Worm (Caenorhabditis elegans) whole organism, young adult: ENCODE results near the gene klo-2.

Experiments used
- ama-1 ChIP-seq, 3 experiments: fragments of 150-350 bp in 1 of 3; sonication (generic microtip) in 2 of 3; optimal IDR thresholded peaks; 2 replicates each; lab custom pipeline; 2014 to 2018; ENCODE audit warnings: missing biosample characterization in 2 of 3, missing genetic modification characterization in 2 of 3, missing genetic modification reagents in 2 of 3
- die-1 ChIP-seq: sonication (generic microtip); optimal IDR thresholded peaks from 2 replicates; lab custom pipeline; 2016; ENCODE audit warnings: missing genotype, mild to moderate bottlenecking, missing genetic modification characterization, missing compliant biosample characterization
- dox-1 ChIP-seq: fragments of 200-800 bp; sonication (Bioruptor generic); IDR thresholded peaks from 2 replicates; pipeline ENCODE4 v1.3.6; 2022; ENCODE audit warnings: missing genetic modification reagents, missing genetic modification characterization, missing compliant biosample characterization
- ekl-4 ChIP-seq: fragments of 200-800 bp; sonication (Bioruptor generic); IDR thresholded peaks from 2 replicates; pipeline ENCODE4 v1.3.6; 2022; ENCODE audit warnings: missing genetic modification reagents, missing genetic modification characterization, missing compliant biosample characterization
- gei-17 ChIP-seq: fragments of 200-800 bp; sonication (Bioruptor generic); optimal IDR thresholded peaks from 2 replicates; lab custom pipeline; 2018; ENCODE audit warnings: mild to moderate bottlenecking, missing genetic modification characterization, missing compliant biosample characterization
- hlh-12 ChIP-seq: sonication (generic microtip); optimal IDR thresholded peaks from 2 replicates; lab custom pipeline; 2016; ENCODE audit warnings: missing genetic modification characterization, missing compliant biosample characterization
- pha-4 ChIP-seq: fragments of 150-350 bp; sonication (generic microtip); optimal IDR thresholded peaks from 2 replicates; lab custom pipeline; 2014; ENCODE audit warnings: missing biosample characterization, missing genetic modification reagents, missing genetic modification characterization
- repo-1 ChIP-seq: sonication (generic microtip); optimal IDR thresholded peaks from 2 replicates; lab custom pipeline; 2017; ENCODE audit warnings: mild to moderate bottlenecking, missing genetic modification characterization, missing compliant biosample characterization
- sea-2 ChIP-seq: fragments of 200-800 bp; sonication (Bioruptor generic); IDR thresholded peaks from 2 replicates; pipeline ENCODE4 v1.3.6; 2022; ENCODE audit warnings: missing genetic modification characterization, missing compliant biosample characterization
- snpc-4 ChIP-seq, 5 experiments: fragments of 150-350 bp in 1 of 5; sonication (generic microtip) in 4 of 5; optimal IDR thresholded peaks; 2 replicates each; lab custom pipeline; 2014 to 2018; ENCODE audit warnings: missing genetic modification characterization in 5 of 5, missing biosample characterization in 3 of 5, antibody characterized with exemption in 2 of 5, mild to moderate bottlenecking in 2 of 5, missing compliant biosample characterization in 2 of 5, missing genotype in 2 of 5, moderate library complexity in 2 of 5, missing genetic modification reagents in 1 of 5
- sptf-2 ChIP-seq: fragments of 200-800 bp; sonication (Bioruptor generic); optimal IDR thresholded peaks from 2 replicates; lab custom pipeline; 2018; ENCODE audit warnings: mild to moderate bottlenecking, missing genetic modification characterization, missing compliant biosample characterization
- xnd-1 ChIP-seq: sonication (generic microtip); optimal IDR thresholded peaks from 2 replicates; lab custom pipeline; 2016; ENCODE audit warnings: missing genotype, missing genetic modification reagents, missing genetic modification characterization, missing compliant biosample characterization
- zfh-2 ChIP-seq: fragments of 200-800 bp; sonication (Bioruptor generic); conservative IDR thresholded peaks from 2 replicates; pipeline ENCODE4 v1.3.6; 2022; ENCODE audit warnings: missing genetic modification reagents, missing genetic modification characterization, missing compliant biosample characterization

DNA sequence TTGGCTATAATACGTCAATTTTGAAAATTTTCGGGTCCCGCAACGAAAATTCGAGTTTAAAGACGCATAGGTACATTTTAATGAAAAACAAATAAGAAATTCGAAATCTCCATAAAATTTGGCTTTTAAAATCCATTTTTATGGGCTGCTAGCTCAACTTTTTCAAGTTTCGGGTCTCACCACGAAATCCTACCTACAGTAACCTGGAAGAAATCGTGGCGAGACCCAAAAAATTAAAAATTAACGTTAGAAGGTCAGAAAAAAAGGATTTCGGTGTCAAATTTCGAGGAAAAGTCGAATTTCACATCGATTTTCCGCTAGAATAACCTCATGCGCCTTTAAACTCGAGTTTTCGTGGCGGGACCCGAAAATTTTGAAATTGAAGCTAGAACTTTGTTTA, 36.2 kb downstream of the klo-2 start:
- no peak for TF ChIP-seq repo-1 (tag; lab: Kevin White, UChicago)
- no peak for TF ChIP-seq gei-17 (GFP tag; lab: Kevin White, UChicago)
- no peak for TF ChIP-seq xnd-1 (tag; lab: Kevin White, UChicago)
- TF ChIP-seq zfh-2 (GFP tag; lab: Robert Waterston, UW), result no peak
- TF ChIP-seq sea-2 (GFP tag; lab: Robert Waterston, UW), result no peak
- no peak for TF ChIP-seq pha-4 (tag; lab: Kevin White, UChicago)
- no peak for TF ChIP-seq snpc-4 (GFP tag; optimal IDR thresholded peaks at IDR 0.05; lab: Kevin White, UChicago)
- no peak for TF ChIP-seq snpc-4 (tag; optimal IDR thresholded peaks at IDR 0.05; lab: Kevin White, UChicago)
- TF ChIP-seq sptf-2 (GFP tag; lab: Kevin White, UChicago), result no peak
- no peak for TF ChIP-seq hlh-12 (tag; lab: Kevin White, UChicago)
- TF ChIP-seq ekl-4 (GFP tag; lab: Robert Waterston, UW), result no peak
- no peak for TF ChIP-seq ama-1 (optimal IDR thresholded peaks at IDR 0.05; lab: Kevin White, UChicago)
- no peak for TF ChIP-seq ama-1 (GFP tag; optimal IDR thresholded peaks at IDR 0.05; lab: Kevin White, UChicago)
- TF ChIP-seq dox-1 (GFP tag; lab: Robert Waterston, UW), result no peak
- no peak for TF ChIP-seq die-1 (tag; lab: Kevin White, UChicago)
